Fruit fly (Drosophila melanogaster) whole organism, embryonic: Measurements from ENCODE around the gene nesd.

Source experiments
- Asciz ChIP-seq: fragments of 200-800 bp; sonication (Bioruptor generic); optimal IDR thresholded peaks from 2 replicates; lab custom pipeline; 2017; ENCODE audit warnings: missing biosample characterization, mild to moderate bottlenecking, missing genetic modification characterization, missing genetic modification reagents
- CG10321 ChIP-seq: fragments of 200-800 bp; sonication (Bioruptor generic); IDR thresholded peaks from 2 replicates; pipeline ENCODE4 v1.3.6; 2022; ENCODE audit warnings: missing biosample characterization, missing genetic modification characterization
- CG10462 ChIP-seq: fragments of 200-800 bp; sonication (Bioruptor generic); optimal IDR thresholded peaks from 2 replicates; lab custom pipeline; 2016; ENCODE audit warnings: missing biosample characterization, missing genetic modification characterization
- CG12219 ChIP-seq: fragments of 200-800 bp; sonication (Bioruptor generic); optimal IDR thresholded peaks from 3 replicates; lab custom pipeline; 2018; ENCODE audit warnings: missing biosample characterization, mild to moderate bottlenecking, missing genetic modification characterization
- CG12659 ChIP-seq: fragments of 200-800 bp; sonication (Bioruptor generic); optimal IDR thresholded peaks from 3 replicates; lab custom pipeline; 2017; ENCODE audit warnings: mild to moderate bottlenecking, missing biosample characterization, missing genetic modification reagents, missing genetic modification characterization
- CG15011 ChIP-seq: fragments of 200-800 bp; sonication (Bioruptor generic); optimal IDR thresholded peaks from 3 replicates; lab custom pipeline; 2018; ENCODE audit warnings: missing biosample characterization, mild to moderate bottlenecking, missing genetic modification characterization
- CG15479 ChIP-seq: fragments of 200-800 bp; sonication (Bioruptor generic); optimal IDR thresholded peaks from 3 replicates; lab custom pipeline; 2019; ENCODE audit warnings: missing biosample characterization, mild to moderate bottlenecking, missing genetic modification characterization, moderate library complexity
- CG15601 ChIP-seq: fragments of 200-800 bp; sonication (Bioruptor generic); optimal IDR thresholded peaks from 3 replicates; lab custom pipeline; 2019; ENCODE audit warnings: missing biosample characterization, mild to moderate bottlenecking, missing genetic modification characterization, moderate library complexity
- CG16813 ChIP-seq: fragments of 200-800 bp; sonication (Bioruptor generic); IDR thresholded peaks from 3 replicates; pipeline ENCODE4 v1.3.6; 2022; ENCODE audit warnings: missing biosample characterization, missing genetic modification characterization; ENCODE audit not compliant: partially characterized antibody
- CG17829 ChIP-seq: fragments of 200-800 bp; optimal IDR thresholded peaks from 2 replicates; lab custom pipeline; 2019; ENCODE audit warnings: missing biosample characterization, mild to moderate bottlenecking, missing genetic modification characterization, moderate library complexity
- CG2202 ChIP-seq: fragments of 200-800 bp; sonication (Bioruptor generic); optimal IDR thresholded peaks from 2 replicates; lab custom pipeline; 2018; ENCODE audit warnings: missing biosample characterization, mild to moderate bottlenecking, missing genetic modification characterization
- CG2678 ChIP-seq: fragments of 200-800 bp; sonication (Bioruptor generic); optimal IDR thresholded peaks from 3 replicates; lab custom pipeline; 2019; ENCODE audit warnings: missing biosample characterization, mild to moderate bottlenecking, missing genetic modification characterization, moderate library complexity
- CG2889 ChIP-seq: fragments of 200-800 bp; sonication (Bioruptor generic); IDR thresholded peaks from 3 replicates; pipeline ENCODE4 v1.3.6; 2022; ENCODE audit warnings: missing biosample characterization, missing genetic modification characterization
- CG31441 ChIP-seq: fragments of 200-800 bp; sonication (Bioruptor generic); IDR thresholded peaks from 2 replicates; pipeline ENCODE4 v1.3.6; 2022; ENCODE audit warnings: missing biosample characterization, missing genetic modification characterization
- CG5953 ChIP-seq: fragments of 200-800 bp; sonication (Bioruptor generic); IDR thresholded peaks from 2 replicates; pipeline ENCODE4 v1.3.6; 2022; ENCODE audit warnings: missing biosample characterization, missing genetic modification characterization
- CG6813 ChIP-seq: fragments of 200-800 bp; sonication (Bioruptor generic); optimal IDR thresholded peaks from 2 replicates; lab custom pipeline; 2017; ENCODE audit warnings: missing biosample characterization, missing genetic modification characterization, mild to moderate bottlenecking, moderate library complexity, missing genetic modification reagents
- CG7357 ChIP-seq: fragments of 200-800 bp; sonication (Bioruptor generic); IDR thresholded peaks from 3 replicates; pipeline ENCODE4 v1.3.6; 2022; ENCODE audit warnings: missing biosample characterization, missing genetic modification characterization
- CG7963 ChIP-seq: fragments of 200-800 bp; sonication (Bioruptor generic); IDR thresholded peaks from 3 replicates; pipeline ENCODE4 v1.3.6; 2022; ENCODE audit warnings: missing biosample characterization, missing genetic modification characterization; ENCODE audit not compliant: partially characterized antibody
- Ets65A ChIP-seq: fragments of 200-800 bp; sonication (Bioruptor generic); peaks from one replicate; lab custom pipeline; 2016; ENCODE audit warnings: missing biosample characterization, missing genetic modification characterization
- Fer1 ChIP-seq: fragments of 200-800 bp; sonication (Bioruptor generic); optimal IDR thresholded peaks from 2 replicates; lab custom pipeline; 2017; ENCODE audit warnings: missing biosample characterization, mild to moderate bottlenecking, missing genetic modification characterization
- GATAe ChIP-seq: fragments of 200-800 bp; sonication (Bioruptor generic); conservative IDR thresholded peaks from 2 replicates; pipeline ENCODE4 v1.3.6; 2022; ENCODE audit warnings: missing biosample characterization, missing genetic modification characterization
- Gug ChIP-seq: fragments of 200-800 bp; sonication (Bioruptor generic); IDR thresholded peaks from 4 replicates; pipeline ENCODE4 v1.3.6; 2022; ENCODE audit warnings: missing biosample characterization, missing genetic modification characterization
- HLH3B ChIP-seq: fragments of 200-800 bp; sonication (Bioruptor generic); IDR thresholded peaks from 2 replicates; pipeline ENCODE4 v1.3.6; 2022; ENCODE audit warnings: missing biosample characterization, missing genetic modification characterization
- HLH54F ChIP-seq: fragments of 200-800 bp; sonication (Bioruptor generic); optimal IDR thresholded peaks from 3 replicates; lab custom pipeline; 2016; ENCODE audit warnings: missing biosample characterization, missing genetic modification characterization
- Mad ChIP-seq: fragments of 200-800 bp; sonication (Bioruptor generic); optimal IDR thresholded peaks from 2 replicates; lab custom pipeline; 2016; ENCODE audit warnings: missing biosample characterization, missing genetic modification characterization
- Med ChIP-seq: fragments of 200-800 bp; sonication (Bioruptor generic); peaks from one replicate; lab custom pipeline; 2016; ENCODE audit warnings: missing biosample characterization, missing genetic modification characterization, mild to moderate bottlenecking, inconsistent platforms, moderate library complexity
- Meics ChIP-seq: fragments of 200-800 bp; sonication (Bioruptor generic); optimal IDR thresholded peaks from 2 replicates; lab custom pipeline; 2017; ENCODE audit warnings: missing biosample characterization, mild to moderate bottlenecking, missing genetic modification characterization
- NK7.1 ChIP-seq: fragments of 200-800 bp; sonication (Bioruptor generic); optimal IDR thresholded peaks from 3 replicates; lab custom pipeline; 2016; ENCODE audit warnings: missing biosample characterization, missing genetic modification characterization
- NfI ChIP-seq: fragments of 200-800 bp; sonication (Bioruptor generic); optimal IDR thresholded peaks from 3 replicates; lab custom pipeline; 2018; ENCODE audit warnings: missing biosample characterization, mild to moderate bottlenecking, missing genetic modification characterization, moderate library complexity
- PHDP ChIP-seq: fragments of 200-800 bp; sonication (Bioruptor generic); optimal IDR thresholded peaks from 3 replicates; lab custom pipeline; 2018; ENCODE audit warnings: missing biosample characterization, mild to moderate bottlenecking, missing genetic modification characterization, moderate library complexity
- Sry-δ ChIP-seq: fragments of 200-800 bp; sonication (Bioruptor generic); optimal IDR thresholded peaks from 2 replicates; lab custom pipeline; 2016; ENCODE audit warnings: missing biosample characterization, missing genetic modification characterization
- Vsx1 ChIP-seq: fragments of 200-800 bp; sonication (Bioruptor generic); optimal IDR thresholded peaks from 2 replicates; lab custom pipeline; 2017; ENCODE audit warnings: missing biosample characterization, mild to moderate bottlenecking, missing genetic modification characterization, missing genetic modification reagents
- caup ChIP-seq: fragments of 200-800 bp; sonication (Bioruptor generic); optimal IDR thresholded peaks from 3 replicates; lab custom pipeline; 2017; ENCODE audit warnings: missing biosample characterization, mild to moderate bottlenecking, missing genetic modification characterization, moderate library complexity; ENCODE audit not compliant: severe bottlenecking
- chif ChIP-seq, 2 experiments: fragments of 200-800 bp; sonication (Bioruptor generic); optimal IDR thresholded peaks; 3 replicates each; lab custom pipeline; 2016; ENCODE audit warnings: missing biosample characterization in 2 of 2, missing genetic modification characterization in 2 of 2
- corto ChIP-seq: fragments of 200-800 bp; sonication (Bioruptor generic); optimal IDR thresholded peaks from 2 replicates; lab custom pipeline; 2016; ENCODE audit warnings: missing biosample characterization, mild to moderate bottlenecking, missing genetic modification characterization, moderate library complexity
- grn ChIP-seq: fragments of 200-800 bp; sonication (Bioruptor generic); optimal IDR thresholded peaks from 3 replicates; lab custom pipeline; 2017; ENCODE audit warnings: missing biosample characterization, missing genetic modification characterization
- jing ChIP-seq: fragments of 200-800 bp; sonication (Bioruptor generic); optimal IDR thresholded peaks from 2 replicates; lab custom pipeline; 2018; ENCODE audit warnings: missing biosample characterization, mild to moderate bottlenecking, missing genetic modification characterization
- mld ChIP-seq: fragments of 200-800 bp; sonication (Bioruptor generic); IDR thresholded peaks from 3 replicates; pipeline ENCODE4 v1.3.6; 2022; ENCODE audit warnings: missing biosample characterization, missing genetic modification characterization; ENCODE audit not compliant: partially characterized antibody
- nom ChIP-seq: fragments of 200-800 bp; sonication (Bioruptor generic); optimal IDR thresholded peaks from 2 replicates; lab custom pipeline; 2017; ENCODE audit warnings: missing biosample characterization, missing genetic modification characterization, mild to moderate bottlenecking, moderate library complexity, missing genetic modification reagents
- odd ChIP-seq: fragments of 200-800 bp; sonication (Bioruptor generic); optimal IDR thresholded peaks from 2 replicates; lab custom pipeline; 2017; ENCODE audit warnings: missing biosample characterization, mild to moderate bottlenecking, missing genetic modification characterization
- otp ChIP-seq: fragments of 200-800 bp; sonication (Bioruptor generic); IDR thresholded peaks from 3 replicates; pipeline ENCODE4, ENCODE4 v1.3.6; 2022; ENCODE audit warnings: missing biosample characterization, missing genetic modification characterization
- sens-2 ChIP-seq: fragments of 200-800 bp; sonication (Bioruptor generic); IDR thresholded peaks from 2 replicates; pipeline ENCODE4 v1.3.6; 2022; ENCODE audit warnings: missing biosample characterization, missing genetic modification characterization
- slou ChIP-seq: fragments of 200-800 bp; sonication (Bioruptor generic); optimal IDR thresholded peaks from 3 replicates; lab custom pipeline; 2016; ENCODE audit warnings: missing biosample characterization, missing genetic modification characterization
- sqz ChIP-seq: fragments of 200-800 bp; sonication (Bioruptor generic); optimal IDR thresholded peaks from 3 replicates; lab custom pipeline; 2018; ENCODE audit warnings: missing biosample characterization, mild to moderate bottlenecking, missing genetic modification characterization
- sr ChIP-seq: fragments of 200-800 bp; sonication (Bioruptor generic); IDR thresholded peaks from 3 replicates; pipeline ENCODE4 v1.3.6; 2022; ENCODE audit warnings: missing biosample characterization, missing genetic modification characterization
- sug ChIP-seq: fragments of 200-800 bp; optimal IDR thresholded peaks from 2 replicates; lab custom pipeline; 2019; ENCODE audit warnings: missing biosample characterization, mild to moderate bottlenecking, missing genetic modification characterization, moderate library complexity
- tgo ChIP-seq: fragments of 200-800 bp; sonication (Bioruptor generic); IDR thresholded peaks from 3 replicates; pipeline ENCODE4 v1.3.6; 2022; ENCODE audit warnings: missing biosample characterization, missing genetic modification characterization
- unc-4 ChIP-seq: fragments of 200-800 bp; sonication (Bioruptor generic); IDR thresholded peaks from 2 replicates; pipeline ENCODE4 v1.3.6; 2022; ENCODE audit warnings: missing biosample characterization, missing genetic modification characterization; ENCODE audit not compliant: partially characterized antibody

nesd gene

dm6 chr2L:20077423-20078401, 16.1 kb upstream of the nesd start:
- TF ChIP-seq CG2202 (tag; lab: Kevin White, UChicago) (no peak), CG6813 (GFP tag; lab: Kevin White, UChicago) (peak; percentile 15), Vsx1 (peak; percentile 20), CG5953 (no peak), CG17829 (tag; lab: Kevin White, UChicago) (no peak), grn (peak; percentile 95), caup (GFP tag; lab: Kevin White, UChicago) (no peak), jing (no peak), corto (GFP tag; lab: Kevin White, UChicago) (no peak), Meics (GFP tag; lab: Kevin White, UChicago) (peak; percentile 7), CG7357 (GFP tag; lab: Robert Waterston, UW) (no peak), Sry-δ (no peak), sr (GFP tag; lab: Robert Waterston, UW) (no peak), sug (tag; lab: Kevin White, UChicago) (peak; percentile 98), nom (GFP tag; lab: Kevin White, UChicago) (no peak), GATAe (peak; percentile 74), Gug (GFP tag; lab: Robert Waterston, UW) (no peak), unc-4 (no peak), Med (GFP tag; lab: Kevin White, UChicago) (peak; percentile 33), CG31441 (GFP tag; lab: Robert Waterston, UW) (0 out of 2 replicates have a peak, but pooled peaks have one; percentile 18), otp (GFP tag; lab: Robert Waterston, UW) (no peak), CG10321 (GFP tag; lab: Robert Waterston, UW) (no peak), CG2678 (tag; lab: Kevin White, UChicago) (peak; percentile 30), CG15011 (GFP tag; lab: Kevin White, UChicago) (peak; percentile 4), Fer1 (peak; percentile 44), CG15601 (tag; lab: Kevin White, UChicago) (peak; percentile 39), CG2889 (GFP tag; lab: Robert Waterston, UW) (no peak), Mad (GFP tag; lab: Kevin White, UChicago) (no peak), CG12659 (GFP tag; lab: Kevin White, UChicago) (no peak), HLH3B (GFP tag; lab: Robert Waterston, UW) (no peak), tgo (GFP tag; lab: Robert Waterston, UW) (no peak), CG7963 (GFP tag; lab: Robert Waterston, UW) (no peak), CG10462 (GFP tag; lab: Kevin White, UChicago) (no peak), NfI (GFP tag; lab: Kevin White, UChicago) (no peak), CG12219 (GFP tag; lab: Kevin White, UChicago) (no peak), slou (no peak), sens-2 (GFP tag; lab: Robert Waterston, UW) (peak; percentile 57), Ets65A (GFP tag; lab: Kevin White, UChicago) (no peak), Asciz (GFP tag; lab: Kevin White, UChicago) (peak; percentile 16), NK7.1 (no peak), odd (peak; percentile 27), sqz (GFP tag; lab: Kevin White, UChicago) (peak; percentile 30), CG16813 (no peak), chif (GFP tag; optimal IDR thresholded peaks at IDR 0.05; lab: Kevin White, UChicago) (no peak), HLH54F (GFP tag; lab: Kevin White, UChicago) (no peak), mld (GFP tag; lab: Robert Waterston, UW) (no peak), CG15479 (GFP tag; lab: Kevin White, UChicago) (peak; percentile 10), PHDP (tag; lab: Kevin White, UChicago) (peak; percentile 19)
